Worm (Caenorhabditis elegans) whole organism, L4 larva: Measurements from ENCODE around the gene srd-68.

Source experiments
- T26A8.4 ChIP-seq: fragments of 200-800 bp; sonication (Bioruptor generic); IDR thresholded peaks from 2 replicates; pipeline ENCODE4 v1.3.6; 2022; ENCODE audit warnings: missing genetic modification characterization, missing compliant biosample characterization
- aha-1 ChIP-seq: fragments of 150-350 bp; peaks from one replicate; lab custom pipeline; 2014; ENCODE audit warnings: missing biosample characterization, missing genetic modification characterization
- attf-4 ChIP-seq: sonication (generic microtip); optimal IDR thresholded peaks from 3 replicates; lab custom pipeline; 2017; ENCODE audit warnings: missing biosample characterization, missing genetic modification characterization
- ces-1 ChIP-seq: fragments of 150-350 bp; sonication (generic microtip); optimal IDR thresholded peaks from 4 replicates; lab custom pipeline; 2014; ENCODE audit warnings: missing biosample characterization, missing genetic modification reagents, missing genetic modification characterization
- egl-43 ChIP-seq: fragments of 200-800 bp; sonication (Bioruptor generic); IDR thresholded peaks from 2 replicates; pipeline ENCODE4 v1.3.6; 2022; ENCODE audit warnings: missing genetic modification reagents, missing genetic modification characterization, missing compliant biosample characterization
- fos-1 ChIP-seq: fragments of 150-350 bp; optimal IDR thresholded peaks from 2 replicates; lab custom pipeline; 2014; ENCODE audit warnings: missing biosample characterization, missing genetic modification characterization
- lsy-2 ChIP-seq, 2 experiments: fragments of 150-350 bp in 1 of 2; sonication (generic microtip) in 1 of 2; optimal IDR thresholded peaks; 2 replicates each; lab custom pipeline; 2014 to 2017; ENCODE audit warnings: missing biosample characterization in 2 of 2, missing genetic modification characterization in 2 of 2
- nhr-25 ChIP-seq: sonication (generic microtip); optimal IDR thresholded peaks from 2 replicates; lab custom pipeline; 2017; ENCODE audit warnings: missing genetic modification characterization, mild to moderate bottlenecking, missing compliant biosample characterization, antibody characterized with exemption, moderate library complexity, borderline replicate concordance; ENCODE audit not compliant: insufficient read depth
- nhr-77 ChIP-seq: fragments of 150-350 bp; optimal IDR thresholded peaks from 2 replicates; lab custom pipeline; 2014; ENCODE audit warnings: missing biosample characterization, missing genetic modification characterization
- pqm-1 ChIP-seq: sonication (generic microtip); optimal IDR thresholded peaks from 2 replicates; lab custom pipeline; 2017; ENCODE audit warnings: missing biosample characterization, missing genetic modification characterization
- snpc-1.2 ChIP-seq: fragments of 200-800 bp; sonication (Bioruptor generic); IDR thresholded peaks from 2 replicates; pipeline ENCODE4 v1.3.6; 2022; ENCODE audit warnings: missing genetic modification reagents, missing genetic modification characterization, missing compliant biosample characterization

DNA sequence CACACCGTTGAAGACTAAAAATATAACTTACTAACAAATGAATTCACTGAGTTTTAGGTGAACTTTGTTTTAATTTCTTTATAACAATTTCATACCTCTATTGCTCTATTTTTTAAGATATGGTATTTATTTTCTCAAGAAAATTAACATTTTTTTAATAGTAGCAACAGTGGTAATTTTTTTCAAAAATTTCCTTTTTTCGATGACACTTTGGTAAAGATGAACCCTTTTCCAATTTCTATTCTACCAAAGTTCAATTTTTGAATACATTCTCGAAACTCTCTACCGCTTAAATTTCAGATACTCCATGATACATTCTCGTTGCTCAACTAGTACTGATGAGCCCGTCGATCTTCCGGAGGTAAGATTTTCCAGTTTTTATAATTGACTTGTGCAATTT is 9.3 kb upstream of the srd-68 start, which contains the start of gene nhr-116:
- TF ChIP-seq nhr-77 (tag; lab: Kevin White, UChicago) (no peak), T26A8.4 (GFP tag; lab: Robert Waterston, UW) (no peak), nhr-25 (no peak), pqm-1 (tag; lab: Kevin White, UChicago) (no peak), egl-43 (GFP tag; lab: Robert Waterston, UW) (no peak), snpc-1.2 (GFP tag; lab: Robert Waterston, UW) (no peak), ces-1 (no peak), aha-1 (tag; lab: Kevin White, UChicago) (no peak), attf-4 (tag; lab: Kevin White, UChicago) (no peak), lsy-2 (tag; optimal IDR thresholded peaks at IDR 0.05; lab: Kevin White, UChicago) (no peak), fos-1 (tag; lab: Kevin White, UChicago) (no peak)
